Worm (Caenorhabditis elegans) whole organism, L4 larva: ENCODE results near the gene F54D5.3.

Source experiments
- F10B5.3 ChIP-seq: sonication (generic microtip); optimal IDR thresholded peaks from 2 replicates; lab custom pipeline; 2016; ENCODE audit warnings: mild to moderate bottlenecking, missing genetic modification characterization, missing compliant biosample characterization
- F26F4.8 ChIP-seq: fragments of 200-800 bp; sonication (Bioruptor generic); conservative IDR thresholded peaks from 2 replicates; pipeline ENCODE4 v1.3.6; 2022; ENCODE audit warnings: missing genetic modification characterization, missing compliant biosample characterization
- F37D6.2 ChIP-seq: sonication (generic microtip); optimal IDR thresholded peaks from 2 replicates; lab custom pipeline; 2016; ENCODE audit warnings: mild to moderate bottlenecking, missing genetic modification characterization, missing compliant biosample characterization
- F44E2.7 ChIP-seq: fragments of 200-800 bp; sonication (Bioruptor generic); IDR thresholded peaks from 2 replicates; pipeline ENCODE4 v2.1.2; 2022; ENCODE audit warnings: missing genetic modification characterization, missing compliant biosample characterization
- T26A8.4 ChIP-seq: fragments of 200-800 bp; sonication (Bioruptor generic); IDR thresholded peaks from 2 replicates; pipeline ENCODE4 v1.3.6; 2022; ENCODE audit warnings: missing genetic modification characterization, missing compliant biosample characterization
- Y105C5A.15 ChIP-seq: fragments of 200-800 bp; sonication (Bioruptor generic); IDR thresholded peaks from 2 replicates; pipeline ENCODE4 v1.3.6; 2022; ENCODE audit warnings: missing genetic modification characterization, missing compliant biosample characterization
- aha-1 ChIP-seq: fragments of 150-350 bp; peaks from one replicate; lab custom pipeline; 2014; ENCODE audit warnings: missing biosample characterization, missing genetic modification characterization
- ama-1 ChIP-seq: fragments of 150-350 bp; optimal IDR thresholded peaks from 2 replicates; lab custom pipeline; 2014; ENCODE audit warnings: inconsistent platforms, mixed read lengths
- ceh-20 ChIP-seq: fragments of 200-800 bp; sonication (Bioruptor generic); IDR thresholded peaks from 2 replicates; pipeline ENCODE4 v1.3.6; 2022; ENCODE audit warnings: missing genetic modification reagents, missing genetic modification characterization, missing compliant biosample characterization
- ceh-62 ChIP-seq: sonication (generic microtip); optimal IDR thresholded peaks from 2 replicates; lab custom pipeline; 2017; ENCODE audit warnings: missing biosample characterization, missing genetic modification characterization
- ces-1 ChIP-seq: fragments of 150-350 bp; sonication (generic microtip); optimal IDR thresholded peaks from 4 replicates; lab custom pipeline; 2014; ENCODE audit warnings: missing biosample characterization, missing genetic modification reagents, missing genetic modification characterization
- ctbp-1 ChIP-seq: fragments of 200-800 bp; sonication (Bioruptor generic); IDR thresholded peaks from 2 replicates; pipeline ENCODE4 v1.3.6; 2022; ENCODE audit warnings: missing genetic modification reagents, missing genetic modification characterization, missing compliant biosample characterization
- daf-16 ChIP-seq, 3 experiments: sonication (generic microtip); optimal IDR thresholded peaks; 2 replicates each; lab custom pipeline; 2016 to 2017; ENCODE audit warnings: missing genetic modification characterization in 3 of 3, missing genetic modification reagents in 3 of 3, mild to moderate bottlenecking in 2 of 3, missing compliant biosample characterization in 2 of 3, missing biosample characterization in 1 of 3, moderate library complexity in 1 of 3
- daf-8 ChIP-seq: fragments of 200-800 bp; sonication (Bioruptor generic); IDR thresholded peaks from 2 replicates; pipeline ENCODE4 v1.3.6; 2022; ENCODE audit warnings: missing genetic modification characterization, missing compliant biosample characterization
- dmd-6 ChIP-seq: fragments of 200-800 bp; sonication (Bioruptor generic); IDR thresholded peaks from 2 replicates; pipeline ENCODE4 v1.3.6; 2022; ENCODE audit warnings: missing genetic modification reagents, missing genetic modification characterization, missing compliant biosample characterization
- dpl-1 ChIP-seq: fragments of 150-350 bp; optimal IDR thresholded peaks from 2 replicates; lab custom pipeline; 2014; ENCODE audit warnings: missing biosample characterization, missing genetic modification reagents, missing genetic modification characterization
- duxl-1 ChIP-seq: sonication (generic microtip); optimal IDR thresholded peaks from 2 replicates; lab custom pipeline; 2016; ENCODE audit warnings: mild to moderate bottlenecking, missing genetic modification characterization, moderate library complexity, missing compliant biosample characterization; ENCODE audit not compliant: poor library complexity
- dve-1 ChIP-seq: sonication (generic microtip); optimal IDR thresholded peaks from 2 replicates; lab custom pipeline; 2017; ENCODE audit warnings: antibody characterized with exemption, mild to moderate bottlenecking, missing genetic modification characterization, missing compliant biosample characterization; ENCODE audit not compliant: insufficient read depth
- egl-27 ChIP-seq: sonication (generic microtip); optimal IDR thresholded peaks from 3 replicates; lab custom pipeline; 2017; ENCODE audit warnings: missing biosample characterization, missing genetic modification reagents, missing genetic modification characterization
- hlh-11 ChIP-seq: fragments of 200-800 bp; sonication (Bioruptor generic); optimal IDR thresholded peaks from 2 replicates; lab custom pipeline; 2018; ENCODE audit warnings: mild to moderate bottlenecking, missing genetic modification characterization, missing compliant biosample characterization
- hlh-30 ChIP-seq: sonication (generic microtip); optimal IDR thresholded peaks from 2 replicates; lab custom pipeline; 2017; ENCODE audit warnings: antibody characterized with exemption, mild to moderate bottlenecking, missing genetic modification characterization, missing compliant biosample characterization; ENCODE audit not compliant: insufficient read depth
- lim-7 ChIP-seq: fragments of 200-800 bp; sonication (Bioruptor generic); IDR thresholded peaks from 2 replicates; pipeline ENCODE4 v1.3.6; 2022; ENCODE audit warnings: missing genetic modification characterization, missing compliant biosample characterization
- lin-13 ChIP-seq: fragments of 150-350 bp; optimal IDR thresholded peaks from 2 replicates; lab custom pipeline; 2014; ENCODE audit warnings: missing biosample characterization, missing genetic modification reagents, missing genetic modification characterization
- lin-29 ChIP-seq: fragments of 200-800 bp; sonication (Bioruptor generic); IDR thresholded peaks from 2 replicates; pipeline ENCODE4 v1.3.6; 2022; ENCODE audit warnings: missing genetic modification reagents, missing genetic modification characterization, missing compliant biosample characterization
- lsy-2 ChIP-seq, 2 experiments: fragments of 150-350 bp in 1 of 2; sonication (generic microtip) in 1 of 2; optimal IDR thresholded peaks; 2 replicates each; lab custom pipeline; 2014 to 2017; ENCODE audit warnings: missing biosample characterization in 2 of 2, missing genetic modification characterization in 2 of 2
- madf-5 ChIP-seq, 2 experiments: fragments of 200-800 bp; sonication (Bioruptor generic); IDR thresholded peaks; 2 replicates each; pipeline ENCODE4 v1.3.6; 2022; ENCODE audit warnings: missing compliant biosample characterization in 2 of 2, missing genetic modification characterization in 2 of 2
- mdl-1 ChIP-seq, 2 experiments: fragments of 150-350 bp in 1 of 2; sonication (generic microtip) in 1 of 2; optimal IDR thresholded peaks; 2 replicates each; lab custom pipeline; 2014 to 2017; ENCODE audit warnings: missing biosample characterization in 2 of 2, missing genetic modification characterization in 2 of 2
- mep-1 ChIP-seq: fragments of 150-350 bp; sonication (generic microtip); optimal IDR thresholded peaks from 3 replicates; lab custom pipeline; 2014; ENCODE audit warnings: missing biosample characterization, missing genetic modification characterization
- mes-2 ChIP-seq: sonication (generic microtip); optimal IDR thresholded peaks from 2 replicates; lab custom pipeline; 2016; ENCODE audit warnings: missing genotype, mild to moderate bottlenecking, missing genetic modification characterization, missing compliant biosample characterization; ENCODE audit not compliant: poor library complexity, severe bottlenecking
- mxl-3 ChIP-seq: fragments of 200-800 bp; sonication (Bioruptor generic); optimal IDR thresholded peaks from 2 replicates; lab custom pipeline; 2018; ENCODE audit warnings: mild to moderate bottlenecking, missing genetic modification characterization, missing compliant biosample characterization
- nhr-10 ChIP-seq: fragments of 150-350 bp; optimal IDR thresholded peaks from 2 replicates; lab custom pipeline; 2014; ENCODE audit warnings: missing biosample characterization, missing genetic modification characterization
- nhr-102 ChIP-seq: sonication (generic microtip); optimal IDR thresholded peaks from 2 replicates; lab custom pipeline; 2016; ENCODE audit warnings: mild to moderate bottlenecking, missing genetic modification characterization, moderate library complexity, missing compliant biosample characterization
- nhr-237 ChIP-seq: sonication (generic microtip); optimal IDR thresholded peaks from 2 replicates; lab custom pipeline; 2017; ENCODE audit warnings: missing biosample characterization, missing genetic modification characterization
- nhr-77 ChIP-seq: fragments of 150-350 bp; optimal IDR thresholded peaks from 2 replicates; lab custom pipeline; 2014; ENCODE audit warnings: missing biosample characterization, missing genetic modification characterization
- rbr-2 ChIP-seq: sonication (generic microtip); optimal IDR thresholded peaks from 2 replicates; lab custom pipeline; 2016; ENCODE audit warnings: missing genotype, missing genetic modification characterization, missing compliant biosample characterization
- spr-1 ChIP-seq: sonication (generic microtip); optimal IDR thresholded peaks from 2 replicates; lab custom pipeline; 2016; ENCODE audit warnings: mild to moderate bottlenecking, missing genetic modification characterization, missing compliant biosample characterization
- unc-39 ChIP-seq: sonication (generic microtip); optimal IDR thresholded peaks from 2 replicates; lab custom pipeline; 2017; ENCODE audit warnings: missing biosample characterization, missing genetic modification characterization
- unc-62 ChIP-seq, 3 experiments: fragments of 150-350 bp in 1 of 3; sonication (generic microtip); optimal IDR thresholded peaks in 2 of 3; peaks in 1 of 3; 1 replicate in 1 of 3; 2 replicates in 2 of 3; lab custom pipeline; 2014 to 2017; ENCODE audit warnings: missing biosample characterization in 3 of 3, missing genetic modification characterization in 3 of 3, missing genetic modification reagents in 3 of 3, missing genotype in 1 of 3
- vab-7 ChIP-seq: fragments of 200-800 bp; sonication (Bioruptor generic); IDR thresholded peaks from 2 replicates; pipeline ENCODE4 v1.3.6; 2022; ENCODE audit warnings: missing genetic modification reagents, missing genetic modification characterization, missing compliant biosample characterization
- zag-1 ChIP-seq: fragments of 150-350 bp; optimal IDR thresholded peaks from 2 replicates; lab custom pipeline; 2014; ENCODE audit warnings: missing biosample characterization, missing genetic modification characterization
- ztf-11 ChIP-seq: fragments of 150-350 bp; optimal IDR thresholded peaks from 2 replicates; lab custom pipeline; 2014; ENCODE audit warnings: missing biosample characterization, missing genetic modification characterization

The F54D5.3 gene

DNA sequence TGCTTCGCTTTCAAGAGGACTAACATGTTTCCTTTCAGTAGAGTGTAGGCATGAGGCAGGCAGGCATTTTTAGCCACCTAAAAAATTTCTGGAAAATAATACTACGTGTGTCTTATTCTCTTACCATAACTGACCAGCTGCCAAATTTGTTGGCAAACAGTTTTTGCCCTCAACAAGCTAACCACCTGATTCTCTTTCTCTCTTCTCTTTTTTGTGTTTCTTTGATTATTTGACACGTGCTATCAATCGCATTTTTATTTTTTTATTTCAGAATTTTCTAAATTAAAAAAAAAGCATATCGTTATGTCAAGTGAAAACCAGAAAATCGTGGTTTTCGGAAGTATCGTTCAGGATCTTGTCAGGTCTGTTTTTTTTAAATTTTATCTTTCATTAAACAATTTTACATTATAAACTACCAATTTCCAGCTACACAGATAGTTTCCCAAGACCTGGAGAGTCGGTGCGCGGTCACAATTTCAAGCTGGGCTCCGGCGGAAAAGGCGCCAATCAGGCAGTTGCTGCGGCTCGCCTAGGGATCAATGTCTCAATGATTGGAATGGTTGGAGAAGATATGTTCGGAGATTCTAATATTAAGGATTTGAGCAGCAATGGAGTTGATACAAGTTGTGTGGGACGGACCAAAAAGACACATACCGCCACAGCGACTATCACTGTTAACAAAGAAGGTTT lies 40.6 kb downstream of the F54D5.3 start, which contains the start of gene F07A11.5:
TSS of gene F07A11.5 (plus strand) at position 267 of the 690 bp plus-strand sequence.
- TF ChIP-seq ctbp-1 (GFP tag; lab: Robert Waterston, UW) (no peak), daf-8 (GFP tag; lab: Robert Waterston, UW) (no peak), dpl-1 (GFP tag; lab: Kevin White, UChicago) (no peak), F26F4.8 (no peak), dve-1 (tag; lab: Kevin White, UChicago) (peak; percentile 2), egl-27 (tag; lab: Kevin White, UChicago) (no peak), nhr-237 (no peak), mxl-3 (peak; percentile 9), daf-16 (GFP tag; optimal IDR thresholded peaks at IDR 0.05; lab: Kevin White, UChicago) (no peak), daf-16 (tag; optimal IDR thresholded peaks at IDR 0.05; lab: Kevin White, UChicago) (peak; percentile 57), lin-13 (GFP tag; lab: Kevin White, UChicago) (no peak), mes-2 (tag; lab: Kevin White, UChicago) (no peak), Y105C5A.15 (GFP tag; lab: Robert Waterston, UW) (no peak), vab-7 (GFP tag; lab: Robert Waterston, UW) (no peak), lsy-2 (tag; optimal IDR thresholded peaks at IDR 0.05; lab: Kevin White, UChicago) (no peak), hlh-11 (tag; lab: Kevin White, UChicago) (peak; percentile 17), ceh-62 (tag; lab: Kevin White, UChicago) (no peak), mdl-1 (tag; optimal IDR thresholded peaks at IDR 0.05; lab: Kevin White, UChicago) (peak in 1 of 2 experiments; percentile 29), dmd-6 (GFP tag; lab: Robert Waterston, UW) (peak; percentile 50), zag-1 (tag; lab: Kevin White, UChicago) (no peak), hlh-30 (tag; lab: Kevin White, UChicago) (peak; percentile 52), spr-1 (tag; lab: Kevin White, UChicago) (no peak), lin-29 (no peak), madf-5 (GFP tag; IDR thresholded peaks at IDR 0.05; lab: Robert Waterston, UW) (no peak), unc-39 (tag; lab: Kevin White, UChicago) (no peak), lim-7 (GFP tag; lab: Robert Waterston, UW) (0 out of 2 replicates have a peak, but pooled peaks have one; percentile 51), ces-1 (no peak), ceh-20 (GFP tag; lab: Robert Waterston, UW) (no peak)

DNA sequence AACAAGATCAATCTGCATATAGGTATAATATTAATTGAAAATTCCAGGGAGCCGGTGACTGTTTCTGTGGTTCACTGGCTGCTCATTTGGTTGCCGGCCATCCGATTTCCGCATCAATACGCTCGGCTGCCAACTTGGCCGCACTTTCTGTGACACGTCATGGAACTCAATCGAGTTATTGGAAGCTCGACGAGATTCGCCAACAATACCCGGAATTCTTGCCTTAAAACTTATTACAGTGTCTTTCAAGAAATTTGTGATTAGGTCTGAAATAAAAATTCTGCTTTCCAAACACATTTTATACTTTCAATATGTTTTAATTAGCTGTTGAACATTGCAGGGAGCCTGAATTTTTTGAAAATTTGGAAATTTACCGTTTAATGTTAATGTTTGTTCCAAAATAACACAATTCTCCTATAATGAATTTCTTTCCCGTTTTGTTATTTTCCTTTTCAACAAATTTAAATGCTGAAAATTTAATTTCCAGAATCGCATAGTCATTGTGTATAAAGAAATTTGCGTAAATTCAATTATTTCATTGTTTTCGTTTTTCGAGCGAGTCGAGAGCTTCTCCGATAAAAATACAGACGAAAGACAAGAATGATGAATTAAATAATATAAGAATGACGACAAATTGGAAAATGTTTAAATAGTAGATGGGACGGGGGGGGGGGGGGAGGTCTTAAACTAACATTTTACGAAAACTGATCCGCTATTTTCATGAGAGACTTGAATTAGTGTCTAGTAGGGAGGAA lies 42.7 kb downstream of the F54D5.3 start:
- TF ChIP-seq mep-1 (peak; percentile 61), lsy-2 (tag; optimal IDR thresholded peaks at IDR 0.05; lab: Kevin White, UChicago) (peak in 1 of 2 experiments; percentile 9), unc-62 (GFP tag; optimal IDR thresholded peaks at IDR 0.05 in 1 of 2; lab: Kevin White, UChicago) (peak in 1 of 2 experiments; percentile 47), unc-62 (tag; optimal IDR thresholded peaks at IDR 0.05; lab: Kevin White, UChicago) (no peak), F10B5.3 (tag; lab: Kevin White, UChicago) (peak; percentile 5), rbr-2 (tag; lab: Kevin White, UChicago) (peak; percentile 12), aha-1 (peak; percentile 95), dve-1 (tag; lab: Kevin White, UChicago) (peak; percentile 5), daf-16 (GFP tag; optimal IDR thresholded peaks at IDR 0.05; lab: Kevin White, UChicago) (peak in 1 of 2 experiments; percentile 60), daf-16 (tag; optimal IDR thresholded peaks at IDR 0.05; lab: Kevin White, UChicago) (peak; percentile 18), F44E2.7 (no peak), ztf-11 (tag; lab: Kevin White, UChicago) (no peak), nhr-77 (tag; lab: Kevin White, UChicago) (peak; percentile 38), duxl-1 (tag; lab: Kevin White, UChicago) (peak; percentile 18), mes-2 (tag; lab: Kevin White, UChicago) (peak; percentile 21), hlh-30 (tag; lab: Kevin White, UChicago) (no peak), nhr-102 (tag; lab: Kevin White, UChicago) (peak; percentile 57), ama-1 (lab: Kevin White, UChicago) (peak; percentile 54), zag-1 (tag; lab: Kevin White, UChicago) (no peak), F26F4.8 (no peak), F37D6.2 (tag; lab: Kevin White, UChicago) (peak; percentile 17), nhr-10 (tag; lab: Kevin White, UChicago) (peak; percentile 28), T26A8.4 (GFP tag; lab: Robert Waterston, UW) (peak; percentile 50; the same call in 1 of the 2 replicates)
